Worm (Caenorhabditis elegans) whole organism, L4 larva: Measurements from ENCODE around the gene M163.1.

Experiments
- D1046.2 ChIP-seq: fragments of 200-800 bp; sonication (Bioruptor generic); IDR thresholded peaks from 2 replicates; pipeline ENCODE4 v1.3.6; 2022; ENCODE audit warnings: missing genetic modification characterization, missing compliant biosample characterization
- F26F4.8 ChIP-seq: fragments of 200-800 bp; sonication (Bioruptor generic); conservative IDR thresholded peaks from 2 replicates; pipeline ENCODE4 v1.3.6; 2022; ENCODE audit warnings: missing genetic modification characterization, missing compliant biosample characterization
- F37D6.2 ChIP-seq: sonication (generic microtip); optimal IDR thresholded peaks from 2 replicates; lab custom pipeline; 2016; ENCODE audit warnings: mild to moderate bottlenecking, missing genetic modification characterization, missing compliant biosample characterization
- F44E2.7 ChIP-seq: fragments of 200-800 bp; sonication (Bioruptor generic); IDR thresholded peaks from 2 replicates; pipeline ENCODE4 v2.1.2; 2022; ENCODE audit warnings: missing genetic modification characterization, missing compliant biosample characterization
- F49E8.2 ChIP-seq: sonication (generic microtip); optimal IDR thresholded peaks from 2 replicates; lab custom pipeline; 2016; ENCODE audit warnings: missing compliant biosample characterization, mild to moderate bottlenecking, missing genetic modification characterization, borderline replicate concordance
- aly-2 ChIP-seq: sonication (generic microtip); optimal IDR thresholded peaks from 2 replicates; lab custom pipeline; 2018; ENCODE audit warnings: missing biosample characterization, missing genetic modification characterization
- ama-1 ChIP-seq: fragments of 150-350 bp; optimal IDR thresholded peaks from 2 replicates; lab custom pipeline; 2014; ENCODE audit warnings: inconsistent platforms, mixed read lengths
- arid-1 ChIP-seq: fragments of 200-800 bp; sonication (Bioruptor generic); conservative IDR thresholded peaks from 2 replicates; pipeline ENCODE4 v1.3.6; 2022; ENCODE audit warnings: missing genetic modification reagents, missing genetic modification characterization, missing compliant biosample characterization
- ceh-20 ChIP-seq: fragments of 200-800 bp; sonication (Bioruptor generic); IDR thresholded peaks from 2 replicates; pipeline ENCODE4 v1.3.6; 2022; ENCODE audit warnings: missing genetic modification reagents, missing genetic modification characterization, missing compliant biosample characterization
- ceh-28 ChIP-seq: fragments of 150-350 bp; optimal IDR thresholded peaks from 2 replicates; lab custom pipeline; 2014; ENCODE audit warnings: missing biosample characterization, missing genetic modification reagents, missing genetic modification characterization
- ceh-32 ChIP-seq: sonication (generic microtip); optimal IDR thresholded peaks from 2 replicates; lab custom pipeline; 2016; ENCODE audit warnings: mild to moderate bottlenecking, missing genetic modification characterization, missing compliant biosample characterization; ENCODE audit not compliant: poor library complexity
- ceh-44 ChIP-seq: fragments of 200-800 bp; sonication (Bioruptor generic); IDR thresholded peaks from 2 replicates; pipeline ENCODE4 v1.3.6; 2022; ENCODE audit warnings: missing genetic modification reagents, missing genetic modification characterization, missing compliant biosample characterization
- ceh-62 ChIP-seq: sonication (generic microtip); optimal IDR thresholded peaks from 2 replicates; lab custom pipeline; 2017; ENCODE audit warnings: missing biosample characterization, missing genetic modification characterization
- ces-1 ChIP-seq: fragments of 150-350 bp; sonication (generic microtip); optimal IDR thresholded peaks from 4 replicates; lab custom pipeline; 2014; ENCODE audit warnings: missing biosample characterization, missing genetic modification reagents, missing genetic modification characterization
- cey-2 ChIP-seq: sonication (generic microtip); optimal IDR thresholded peaks from 3 replicates; lab custom pipeline; 2017; ENCODE audit warnings: missing genetic modification characterization, mild to moderate bottlenecking, missing compliant biosample characterization, antibody characterized with exemption, borderline replicate concordance; ENCODE audit not compliant: insufficient read depth
- ctbp-1 ChIP-seq: fragments of 200-800 bp; sonication (Bioruptor generic); IDR thresholded peaks from 2 replicates; pipeline ENCODE4 v1.3.6; 2022; ENCODE audit warnings: missing genetic modification reagents, missing genetic modification characterization, missing compliant biosample characterization
- daf-12 ChIP-seq: fragments of 150-350 bp; optimal IDR thresholded peaks from 2 replicates; lab custom pipeline; 2014; ENCODE audit warnings: missing biosample characterization, missing genetic modification reagents, missing genetic modification characterization
- daf-16 ChIP-seq, 3 experiments: sonication (generic microtip); optimal IDR thresholded peaks; 2 replicates each; lab custom pipeline; 2016 to 2017; ENCODE audit warnings: missing genetic modification characterization in 3 of 3, missing genetic modification reagents in 3 of 3, mild to moderate bottlenecking in 2 of 3, missing compliant biosample characterization in 2 of 3, missing biosample characterization in 1 of 3, moderate library complexity in 1 of 3
- dmd-9 ChIP-seq: fragments of 200-800 bp; sonication (Bioruptor generic); IDR thresholded peaks from 2 replicates; pipeline ENCODE4 v1.3.6; 2022; ENCODE audit warnings: missing genetic modification reagents, missing genetic modification characterization, missing compliant biosample characterization
- egl-27 ChIP-seq: sonication (generic microtip); optimal IDR thresholded peaks from 3 replicates; lab custom pipeline; 2017; ENCODE audit warnings: missing biosample characterization, missing genetic modification reagents, missing genetic modification characterization
- egl-43 ChIP-seq: fragments of 200-800 bp; sonication (Bioruptor generic); IDR thresholded peaks from 2 replicates; pipeline ENCODE4 v1.3.6; 2022; ENCODE audit warnings: missing genetic modification reagents, missing genetic modification characterization, missing compliant biosample characterization
- fkh-10 ChIP-seq: fragments of 150-350 bp; optimal IDR thresholded peaks from 2 replicates; lab custom pipeline; 2014; ENCODE audit warnings: missing biosample characterization, missing genetic modification reagents, missing genetic modification characterization
- gei-8 ChIP-seq: fragments of 200-800 bp; sonication (Bioruptor generic); optimal IDR thresholded peaks from 2 replicates; lab custom pipeline; 2018; ENCODE audit warnings: mild to moderate bottlenecking, missing genetic modification characterization, missing compliant biosample characterization
- hlh-11 ChIP-seq: fragments of 200-800 bp; sonication (Bioruptor generic); optimal IDR thresholded peaks from 2 replicates; lab custom pipeline; 2018; ENCODE audit warnings: mild to moderate bottlenecking, missing genetic modification characterization, missing compliant biosample characterization
- hlh-30 ChIP-seq: sonication (generic microtip); optimal IDR thresholded peaks from 2 replicates; lab custom pipeline; 2017; ENCODE audit warnings: antibody characterized with exemption, mild to moderate bottlenecking, missing genetic modification characterization, missing compliant biosample characterization; ENCODE audit not compliant: insufficient read depth
- jun-1 ChIP-seq: fragments of 150-350 bp; optimal IDR thresholded peaks from 2 replicates; lab custom pipeline; 2014; ENCODE audit warnings: missing biosample characterization, missing genetic modification reagents, missing genetic modification characterization
- lin-13 ChIP-seq: fragments of 150-350 bp; optimal IDR thresholded peaks from 2 replicates; lab custom pipeline; 2014; ENCODE audit warnings: missing biosample characterization, missing genetic modification reagents, missing genetic modification characterization
- lin-39 ChIP-seq: fragments of 150-350 bp; optimal IDR thresholded peaks from 2 replicates; lab custom pipeline; 2014; ENCODE audit warnings: missing biosample characterization, missing genetic modification reagents, missing genetic modification characterization
- lsy-2 ChIP-seq, 2 experiments: fragments of 150-350 bp in 1 of 2; sonication (generic microtip) in 1 of 2; optimal IDR thresholded peaks; 2 replicates each; lab custom pipeline; 2014 to 2017; ENCODE audit warnings: missing biosample characterization in 2 of 2, missing genetic modification characterization in 2 of 2
- mes-2 ChIP-seq: sonication (generic microtip); optimal IDR thresholded peaks from 2 replicates; lab custom pipeline; 2016; ENCODE audit warnings: missing genotype, mild to moderate bottlenecking, missing genetic modification characterization, missing compliant biosample characterization; ENCODE audit not compliant: poor library complexity, severe bottlenecking
- nhr-102 ChIP-seq: sonication (generic microtip); optimal IDR thresholded peaks from 2 replicates; lab custom pipeline; 2016; ENCODE audit warnings: mild to moderate bottlenecking, missing genetic modification characterization, moderate library complexity, missing compliant biosample characterization
- nhr-11 ChIP-seq: fragments of 150-350 bp; optimal IDR thresholded peaks from 2 replicates; lab custom pipeline; 2014; ENCODE audit warnings: missing biosample characterization, missing genetic modification characterization
- nhr-111 ChIP-seq: fragments of 200-800 bp; sonication (Bioruptor generic); optimal IDR thresholded peaks from 2 replicates; lab custom pipeline; 2018; ENCODE audit warnings: mild to moderate bottlenecking, missing genetic modification characterization, missing compliant biosample characterization
- nhr-237 ChIP-seq: sonication (generic microtip); optimal IDR thresholded peaks from 2 replicates; lab custom pipeline; 2017; ENCODE audit warnings: missing biosample characterization, missing genetic modification characterization
- nhr-25 ChIP-seq: sonication (generic microtip); optimal IDR thresholded peaks from 2 replicates; lab custom pipeline; 2017; ENCODE audit warnings: missing genetic modification characterization, mild to moderate bottlenecking, missing compliant biosample characterization, antibody characterized with exemption, moderate library complexity, borderline replicate concordance; ENCODE audit not compliant: insufficient read depth
- nhr-28 ChIP-seq: fragments of 150-350 bp; optimal IDR thresholded peaks from 2 replicates; lab custom pipeline; 2014; ENCODE audit warnings: missing biosample characterization, missing genetic modification characterization
- nhr-42 ChIP-seq: fragments of 200-800 bp; sonication (Bioruptor generic); IDR thresholded peaks from 2 replicates; pipeline ENCODE4 v1.3.6; 2022; ENCODE audit warnings: missing genetic modification characterization, missing compliant biosample characterization
- nhr-48 ChIP-seq: sonication (generic microtip); optimal IDR thresholded peaks from 2 replicates; lab custom pipeline; 2016; ENCODE audit warnings: mild to moderate bottlenecking, missing genetic modification characterization, missing compliant biosample characterization
- nhr-77 ChIP-seq: fragments of 150-350 bp; optimal IDR thresholded peaks from 2 replicates; lab custom pipeline; 2014; ENCODE audit warnings: missing biosample characterization, missing genetic modification characterization
- pha-4 ChIP-seq, 2 experiments: fragments of 150-350 bp in 1 of 2; fragments of 200-800 bp in 1 of 2; sonication (Bioruptor generic) in 1 of 2; IDR thresholded peaks in 1 of 2; optimal IDR thresholded peaks in 1 of 2; 2 replicates each; pipeline versions ENCODE4 v1.3.6 to Lab custom; 2014 to 2022; ENCODE audit warnings: missing genetic modification characterization in 2 of 2, missing genetic modification reagents in 2 of 2, missing biosample characterization in 1 of 2, missing compliant biosample characterization in 1 of 2
- pqm-1 ChIP-seq: sonication (generic microtip); optimal IDR thresholded peaks from 2 replicates; lab custom pipeline; 2017; ENCODE audit warnings: missing biosample characterization, missing genetic modification characterization
- set-16 ChIP-seq: fragments of 200-800 bp; sonication (Bioruptor generic); IDR thresholded peaks from 2 replicates; pipeline ENCODE4 v1.3.6; 2022; ENCODE audit warnings: missing genetic modification reagents, missing genetic modification characterization, missing compliant biosample characterization
- skn-1 ChIP-seq: fragments of 150-350 bp; optimal IDR thresholded peaks from 2 replicates; lab custom pipeline; 2014; ENCODE audit warnings: missing biosample characterization, missing genetic modification characterization
- snpc-4 ChIP-seq: fragments of 150-350 bp; optimal IDR thresholded peaks from 2 replicates; lab custom pipeline; 2014; ENCODE audit warnings: missing biosample characterization, missing genetic modification characterization
- spr-1 ChIP-seq: sonication (generic microtip); optimal IDR thresholded peaks from 2 replicates; lab custom pipeline; 2016; ENCODE audit warnings: mild to moderate bottlenecking, missing genetic modification characterization, missing compliant biosample characterization
- tag-97 ChIP-seq: fragments of 200-800 bp; sonication (Bioruptor generic); IDR thresholded peaks from 2 replicates; pipeline ENCODE4 v1.3.6; 2022; ENCODE audit warnings: missing genetic modification characterization, missing compliant biosample characterization
- tra-1 ChIP-seq: fragments of 200-800 bp; sonication (Bioruptor generic); IDR thresholded peaks from 2 replicates; pipeline ENCODE4 v1.3.6; 2022; ENCODE audit warnings: missing genetic modification reagents, missing genetic modification characterization, missing compliant biosample characterization
- zag-1 ChIP-seq: fragments of 150-350 bp; optimal IDR thresholded peaks from 2 replicates; lab custom pipeline; 2014; ENCODE audit warnings: missing biosample characterization, missing genetic modification characterization
- zip-11 ChIP-seq: fragments of 200-800 bp; sonication (Bioruptor generic); IDR thresholded peaks from 2 replicates; pipeline ENCODE4 v1.3.6; 2022; ENCODE audit warnings: missing genetic modification characterization, missing compliant biosample characterization
- zip-2 ChIP-seq: fragments of 150-350 bp; optimal IDR thresholded peaks from 2 replicates; lab custom pipeline; 2014; ENCODE audit warnings: missing biosample characterization, missing genetic modification characterization
- ztf-7 ChIP-seq: fragments of 150-350 bp; optimal IDR thresholded peaks from 2 replicates; lab custom pipeline; 2014; ENCODE audit warnings: missing biosample characterization, missing genetic modification characterization

The M163.1 gene

ce11 chrX:14508823-14509259 is 5.2 kb upstream of the M163.1 start:
- TF ChIP-seq daf-16 (GFP tag; optimal IDR thresholded peaks at IDR 0.05; lab: Kevin White, UChicago) (peak in 1 of 2 experiments; percentile 30), daf-16 (tag; optimal IDR thresholded peaks at IDR 0.05; lab: Kevin White, UChicago) (no peak), hlh-30 (peak; percentile 69), zip-11 (GFP tag; lab: Robert Waterston, UW) (no peak), tra-1 (GFP tag; lab: Robert Waterston, UW) (peak; percentile 70), pha-4 (GFP tag; IDR thresholded peaks at IDR 0.05; lab: Robert Waterston, UW) (no peak), pha-4 (tag; optimal IDR thresholded peaks at IDR 0.05; lab: Kevin White, UChicago) (no peak), tag-97 (no peak), nhr-111 (GFP tag; lab: Kevin White, UChicago) (no peak), set-16 (GFP tag; lab: Robert Waterston, UW) (no peak), F26F4.8 (GFP tag; lab: Robert Waterston, UW) (no peak), ctbp-1 (GFP tag; lab: Robert Waterston, UW) (no peak), lin-39 (tag; lab: Kevin White, UChicago) (no peak), jun-1 (no peak), gei-8 (GFP tag; lab: Kevin White, UChicago) (no peak), ceh-32 (no peak), F44E2.7 (GFP tag; lab: Robert Waterston, UW) (no peak), nhr-42 (GFP tag; lab: Robert Waterston, UW) (no peak), F49E8.2 (tag; lab: Kevin White, UChicago) (no peak), ces-1 (GFP tag; lab: Kevin White, UChicago) (no peak), pqm-1 (tag; lab: Kevin White, UChicago) (no peak), D1046.2 (GFP tag; lab: Robert Waterston, UW) (no peak), egl-27 (no peak), spr-1 (tag; lab: Kevin White, UChicago) (no peak), nhr-28 (tag; lab: Kevin White, UChicago) (peak; percentile 89), zip-2 (tag; lab: Kevin White, UChicago) (no peak), ama-1 (no peak), lsy-2 (tag; optimal IDR thresholded peaks at IDR 0.05; lab: Kevin White, UChicago) (peak in 1 of 2 experiments; percentile 43), egl-43 (no peak), ceh-62 (tag; lab: Kevin White, UChicago) (no peak), fkh-10 (no peak), snpc-4 (tag; lab: Kevin White, UChicago) (no peak), ceh-44 (GFP tag; lab: Robert Waterston, UW) (no peak), F37D6.2 (no peak), daf-12 (tag; lab: Kevin White, UChicago) (no peak), aly-2 (tag; lab: Kevin White, UChicago) (no peak), nhr-48 (peak; percentile 39), nhr-11 (tag; lab: Kevin White, UChicago) (peak; percentile 83), dmd-9 (GFP tag; lab: Robert Waterston, UW) (no peak), mes-2 (tag; lab: Kevin White, UChicago) (no peak), nhr-237 (tag; lab: Kevin White, UChicago) (no peak), skn-1 (tag; lab: Kevin White, UChicago) (no peak), hlh-11 (tag; lab: Kevin White, UChicago) (peak; percentile 86), nhr-77 (tag; lab: Kevin White, UChicago) (peak; percentile 17), nhr-102 (tag; lab: Kevin White, UChicago) (no peak), ztf-7 (tag; lab: Kevin White, UChicago) (no peak), arid-1 (GFP tag; lab: Robert Waterston, UW) (no peak), ceh-28 (tag; lab: Kevin White, UChicago) (no peak), cey-2 (tag; lab: Kevin White, UChicago) (no peak), lin-13 (GFP tag; lab: Kevin White, UChicago) (no peak), nhr-25 (tag; lab: Kevin White, UChicago) (no peak), zag-1 (tag; lab: Kevin White, UChicago) (no peak), ceh-20 (no peak; the same call in 1 of the 2 replicates)
